Fruit fly (Drosophila melanogaster): ENCODE results near the gene ND-15.

Gene ND-15

dm6 chr2L:72752-73435 is 41.6 kb upstream of the ND-15 start (continued):
- TF ChIP-seq CG11723 (GFP tag; optimal IDR thresholded peaks at IDR 0.05) (no peak), Myb (GFP tag; optimal IDR thresholded peaks at IDR 0.05) (peak; percentile 42), Camta (GFP tag; optimal IDR thresholded peaks at IDR 0.05) (peak; percentile 39), CG15514 (GFP tag; optimal IDR thresholded peaks at IDR 0.05) (peak; percentile 75), CG11695 (GFP tag; IDR thresholded peaks at IDR 0.05) (no peak), sug (tag; optimal IDR thresholded peaks at IDR 0.05) (peak; percentile 46), Pdp1 (GFP tag; optimal IDR thresholded peaks at IDR 0.05) (peak; percentile 30 to 52), CkIIα-i1 (GFP tag; IDR thresholded peaks at IDR 0.05) (no peak), CG4282 (GFP tag; optimal IDR thresholded peaks at IDR 0.05) (peak; percentile 59), pb (GFP tag; optimal IDR thresholded peaks at IDR 0.05) (peak; percentile 12), CG8359 (GFP tag; optimal IDR thresholded peaks at IDR 0.05; ENCODE audit: borderline replicate concordance) (no peak), Scr (GFP tag; IDR thresholded peaks at IDR 0.05; ENCODE audit: partially characterized antibody) (peak; percentile 54; the same call in 1 of the 2 replicates), pita (GFP tag; optimal IDR thresholded peaks at IDR 0.05) (peak; percentile 57), Sox100B (GFP tag; optimal IDR thresholded peaks at IDR 0.05) (no peak), CG30403 (GFP tag; optimal IDR thresholded peaks at IDR 0.05) (peak; percentile 65), BEAF-32 (GFP tag; optimal IDR thresholded peaks at IDR 0.05) (peak; percentile 71), oc (tag; optimal IDR thresholded peaks at IDR 0.05) (no peak), crol (GFP tag; IDR thresholded peaks at IDR 0.05) (no peak), gcm (GFP tag; optimal IDR thresholded peaks at IDR 0.05) (no peak), CG11504 (tag; optimal IDR thresholded peaks at IDR 0.05) (peak; percentile 47), run (tag; optimal IDR thresholded peaks at IDR 0.05) (no peak), sima (GFP tag; optimal IDR thresholded peaks at IDR 0.05) (no peak), Ptx1 (GFP tag; IDR thresholded peaks at IDR 0.05) (peak; percentile 59), Sox102F (GFP tag; optimal IDR thresholded peaks at IDR 0.05) (peak; percentile 47), HmgD (GFP tag; optimal IDR thresholded peaks at IDR 0.05) (no peak), CG17361 (GFP tag; IDR thresholded peaks at IDR 0.05) (no peak), CG42726 (GFP tag; IDR thresholded peaks at IDR 0.05; ENCODE audit: partially characterized antibody) (peak; percentile 50), CG3847 (GFP tag; IDR thresholded peaks at IDR 0.05) (peak; percentile 52; the same call in 1 of the 2 replicates), CG18619 (GFP tag; optimal IDR thresholded peaks at IDR 0.05) (no peak), Hmr (GFP tag; optimal IDR thresholded peaks at IDR 0.05) (peak; percentile 70), Ets65A (GFP tag) (no peak), lbe (GFP tag; optimal IDR thresholded peaks at IDR 0.05) (peak; percentile 31), unc-4 (GFP tag; IDR thresholded peaks at IDR 0.05; ENCODE audit: partially characterized antibody) (peak; percentile 66), HLHmδ (GFP tag; optimal IDR thresholded peaks at IDR 0.05) (no peak), B-H2 (GFP tag; optimal IDR thresholded peaks at IDR 0.05) (peak; percentile 83), E2f2 (GFP tag; IDR thresholded peaks at IDR 0.05) (peak; percentile 72), sna (GFP tag; IDR thresholded peaks at IDR 0.05; ENCODE audit: partially characterized antibody) (peak; percentile 67), E2f1 (GFP tag; IDR thresholded peaks at IDR 0.05) (no peak), slp2 (GFP tag; optimal IDR thresholded peaks at IDR 0.05) (peak; percentile 28), CG15696 (tag; optimal IDR thresholded peaks at IDR 0.05) (no peak), Meics (GFP tag; optimal IDR thresholded peaks at IDR 0.05) (peak; percentile 41), onecut (GFP tag; IDR thresholded peaks at IDR 0.05) (peak; percentile 41), CG1792 (GFP tag; optimal IDR thresholded peaks at IDR 0.05) (no peak), ase (GFP tag; IDR thresholded peaks at IDR 0.05) (0 out of 3 replicates have a peak, but pooled peaks have one; percentile 51), CG6854 (GFP tag; optimal IDR thresholded peaks at IDR 0.05) (no peak), tio (GFP tag; optimal IDR thresholded peaks at IDR 0.05) (no peak), D19B (GFP tag; optimal IDR thresholded peaks at IDR 0.05) (no peak), repo (GFP tag; optimal IDR thresholded peaks at IDR 0.05) (peak; percentile 3), fd102C (GFP tag; optimal IDR thresholded peaks at IDR 0.05) (no peak)
